Fruit fly (Drosophila melanogaster): ENCODE results near the gene Npc2e.

Npc2e gene

dm6 chr3R:10063707-10064106, 10.6 kb downstream of the Npc2e start, which contains the start of gene CG33631:
Gene CG33631 (plus strand): TSS chr3R:10064007.
- TF ChIP-seq ey (GFP tag; optimal IDR thresholded peaks at IDR 0.05) (no peak), dl (GFP tag; optimal IDR thresholded peaks at IDR 0.05; ENCODE audit: insufficient read depth in 1 of 2, partially characterized antibody in 2 of 2) (no peak), sage (GFP tag; optimal IDR thresholded peaks at IDR 0.05) (no peak), Hr83 (GFP tag; optimal IDR thresholded peaks at IDR 0.05; ENCODE audit: poor library complexity, severe bottlenecking) (no peak), Hnf4 (GFP tag; optimal IDR thresholded peaks at IDR 0.05) (no peak), jim (GFP tag; optimal IDR thresholded peaks at IDR 0.05) (no peak), usp (GFP tag; optimal IDR thresholded peaks at IDR 0.05) (no peak), psq (GFP tag; optimal IDR thresholded peaks at IDR 0.05) (no peak), CG9705 (GFP tag; optimal IDR thresholded peaks at IDR 0.05) (no peak), fru (GFP tag; optimal IDR thresholded peaks at IDR 0.05) (no peak), foxo (GFP tag; optimal IDR thresholded peaks at IDR 0.05) (no peak), Jra (GFP tag; optimal IDR thresholded peaks at IDR 0.05) (no peak), dsf (GFP tag; optimal IDR thresholded peaks at IDR 0.05; ENCODE audit: borderline replicate concordance) (no peak), Vsx2 (GFP tag; optimal IDR thresholded peaks at IDR 0.05; ENCODE audit: partially characterized antibody) (no peak), dmrt93B (GFP tag; optimal IDR thresholded peaks at IDR 0.05) (no peak), CG32264 (GFP tag; optimal IDR thresholded peaks at IDR 0.05) (no peak)

- TF ChIP-seq h (GFP tag; optimal IDR thresholded peaks at IDR 0.05): no peak
- no peak for TF ChIP-seq foxo (GFP tag; optimal IDR thresholded peaks at IDR 0.05)
These were observed 13.3 kb downstream of the Npc2e start, which contains the start of gene CG33783 for dm6 chr3R:10066470-10066869. Gene CG33783 (plus strand): TSS chr3R:10066770.

DNA sequence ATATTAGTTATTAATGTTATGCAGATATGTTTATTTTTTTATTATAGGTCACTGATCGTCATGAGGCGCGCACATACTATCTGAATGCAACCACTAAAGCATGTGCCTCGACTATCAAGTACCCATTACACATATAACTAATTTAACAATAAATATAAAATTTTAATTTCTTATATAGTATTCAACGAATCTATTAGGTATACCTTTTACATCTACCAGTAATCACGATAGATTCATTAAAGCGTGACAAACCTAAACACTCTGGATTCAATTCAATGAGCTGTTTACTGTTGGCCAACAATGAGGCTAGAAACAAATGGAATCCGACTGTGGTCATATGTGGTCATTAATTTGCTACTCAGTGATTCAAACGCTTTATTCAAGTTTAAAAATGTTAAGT, 14.5 kb downstream of the Npc2e start, which contains the start of gene CG33784:
TSS of gene CG33784 (plus strand) at position 301 of the 400 bp plus-strand sequence.
- no peak for TF ChIP-seq GATAd (GFP tag; optimal IDR thresholded peaks at IDR 0.05)
- no peak for TF ChIP-seq dmrt93B (GFP tag; optimal IDR thresholded peaks at IDR 0.05)
- TF ChIP-seq dl (GFP tag; optimal IDR thresholded peaks at IDR 0.05; ENCODE audit: insufficient read depth in 1 of 2, partially characterized antibody in 2 of 2): no peak
- TF ChIP-seq psq (GFP tag; optimal IDR thresholded peaks at IDR 0.05): no peak
- TF ChIP-seq h (GFP tag; optimal IDR thresholded peaks at IDR 0.05): no peak
- no peak for TF ChIP-seq foxo (GFP tag; optimal IDR thresholded peaks at IDR 0.05)
- no peak for TF ChIP-seq Hr83 (GFP tag; optimal IDR thresholded peaks at IDR 0.05; ENCODE audit: poor library complexity, severe bottlenecking)

- TF ChIP-seq dmrt93B (GFP tag; optimal IDR thresholded peaks at IDR 0.05) (no peak), Vsx2 (GFP tag; optimal IDR thresholded peaks at IDR 0.05; ENCODE audit: partially characterized antibody) (peak; percentile 92)
These were observed 15.6 kb downstream of the Npc2e start for dm6 chr3R:10068780-10069179.

DNA sequence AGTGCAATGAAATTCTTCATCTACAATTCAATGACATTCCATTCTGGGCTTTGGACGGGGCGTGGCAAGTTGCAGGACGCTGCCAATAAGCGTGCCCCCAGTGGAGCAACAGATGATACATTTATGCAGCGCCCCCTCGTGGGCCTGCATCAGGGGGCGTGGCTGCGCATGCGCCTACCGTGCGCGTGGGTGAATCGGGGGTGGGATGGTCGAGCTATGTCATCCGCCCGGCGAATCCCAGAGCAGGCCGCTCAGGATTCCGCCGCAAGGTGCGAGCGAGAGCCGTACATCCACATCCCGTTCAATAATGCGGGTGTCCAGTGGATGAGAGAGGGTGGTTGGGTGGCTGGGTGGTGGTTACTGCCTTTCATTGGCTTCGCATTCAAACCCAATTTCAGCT, 17.1 kb downstream of the Npc2e start:
- TF ChIP-seq dl (GFP tag; optimal IDR thresholded peaks at IDR 0.05; ENCODE audit: insufficient read depth in 1 of 2, partially characterized antibody in 2 of 2) (peak in 1 of 2 experiments; percentile 13), rgr (GFP tag; optimal IDR thresholded peaks at IDR 0.05) (no peak)

DNA sequence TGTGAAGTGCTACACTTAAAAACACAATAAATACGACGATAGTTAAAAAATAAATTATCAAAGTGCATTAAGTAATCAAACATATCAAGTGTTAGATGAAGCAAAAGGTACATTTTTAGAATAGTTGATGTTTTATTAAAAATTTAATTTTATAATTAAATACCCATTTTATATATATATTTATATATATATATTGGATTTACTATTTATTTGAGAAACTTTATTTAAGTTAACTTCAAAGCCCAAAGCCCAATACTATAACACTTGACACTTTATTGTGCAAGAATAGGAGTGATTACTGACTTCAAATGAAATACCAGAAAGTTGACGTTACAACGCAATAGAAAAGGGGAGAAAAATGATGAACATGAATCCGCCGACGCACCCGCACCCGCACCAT, 17.7 kb downstream of the Npc2e start, which contains the start of gene nerfin-2:
TSS of gene nerfin-2 (plus strand) at position 301 of the 400 bp plus-strand sequence.
- no peak for TF ChIP-seq dl (GFP tag; optimal IDR thresholded peaks at IDR 0.05; ENCODE audit: insufficient read depth in 1 of 2, partially characterized antibody in 2 of 2)
- no peak for TF ChIP-seq Hr83 (GFP tag; optimal IDR thresholded peaks at IDR 0.05; ENCODE audit: poor library complexity, severe bottlenecking)
- no peak for TF ChIP-seq CG32264 (GFP tag; optimal IDR thresholded peaks at IDR 0.05)
- no peak for TF ChIP-seq psq (GFP tag; optimal IDR thresholded peaks at IDR 0.05)
- TF ChIP-seq Dfd (GFP tag; optimal IDR thresholded peaks at IDR 0.05): peak; percentile 25

DNA sequence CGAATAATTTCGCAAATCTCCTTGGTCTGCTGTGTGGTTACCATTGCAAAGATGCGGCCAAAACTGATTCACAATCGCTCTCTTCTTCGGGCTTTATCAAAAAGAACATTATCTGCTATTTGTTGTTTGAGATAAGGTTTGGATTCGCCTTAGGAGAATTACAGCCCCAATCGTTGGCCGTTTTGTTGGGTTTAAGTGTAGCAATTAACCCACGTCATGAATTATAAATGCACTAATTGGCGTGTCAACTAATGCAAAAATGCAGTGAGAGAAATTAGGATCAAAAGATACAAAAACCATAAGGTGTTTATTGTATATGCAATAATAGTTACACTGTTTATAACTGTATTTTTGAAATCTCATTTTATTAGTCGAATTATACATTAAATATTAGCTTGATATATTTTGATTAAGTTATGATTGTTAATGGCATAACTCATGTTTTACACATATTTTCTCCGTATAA, 22.2 kb downstream of the Npc2e start, which contains the start of gene Alp13:
TSS of gene Alp13 (minus strand) at position 51 of the 466 bp plus-strand sequence.
- TF ChIP-seq brk (GFP tag; optimal IDR thresholded peaks at IDR 0.05) (no peak), foxo (GFP tag; optimal IDR thresholded peaks at IDR 0.05) (no peak), CrebA (GFP tag; optimal IDR thresholded peaks at IDR 0.05; ENCODE audit: borderline replicate concordance) (no peak), usp (GFP tag; optimal IDR thresholded peaks at IDR 0.05) (no peak), sage (GFP tag; optimal IDR thresholded peaks at IDR 0.05) (no peak), OdsH (GFP tag; optimal IDR thresholded peaks at IDR 0.05) (no peak), jim (GFP tag; optimal IDR thresholded peaks at IDR 0.05) (no peak), pan (optimal IDR thresholded peaks at IDR 0.05) (no peak), dmrt93B (GFP tag; optimal IDR thresholded peaks at IDR 0.05) (no peak), Myc (optimal IDR thresholded peaks at IDR 0.05) (no peak), Abd-B (GFP tag; optimal IDR thresholded peaks at IDR 0.05) (no peak), CG32264 (GFP tag; optimal IDR thresholded peaks at IDR 0.05) (no peak), woc (GFP tag; optimal IDR thresholded peaks at IDR 0.05) (no peak), Sp1 (GFP tag; optimal IDR thresholded peaks at IDR 0.05) (no peak), Hr83 (GFP tag; optimal IDR thresholded peaks at IDR 0.05; ENCODE audit: poor library complexity, severe bottlenecking) (no peak)
